Worm (Caenorhabditis elegans) whole organism, L4 larva: ENCODE results near the gene nhr-253.

Experiments
- F26F4.8 ChIP-seq: fragments of 200-800 bp; sonication (Bioruptor generic); conservative IDR thresholded peaks from 2 replicates; pipeline ENCODE4 v1.3.6; 2022; ENCODE audit warnings: missing genetic modification characterization, missing compliant biosample characterization
- F44E2.7 ChIP-seq: fragments of 200-800 bp; sonication (Bioruptor generic); IDR thresholded peaks from 2 replicates; pipeline ENCODE4 v2.1.2; 2022; ENCODE audit warnings: missing genetic modification characterization, missing compliant biosample characterization
- T20F7.1 ChIP-seq: fragments of 200-800 bp; sonication (Bioruptor generic); optimal IDR thresholded peaks from 2 replicates; lab custom pipeline; 2018; ENCODE audit warnings: mild to moderate bottlenecking, missing genetic modification characterization, missing compliant biosample characterization
- Y75B8A.6 ChIP-seq: fragments of 200-800 bp; sonication (Bioruptor generic); IDR thresholded peaks from 2 replicates; pipeline ENCODE4 v1.3.6; 2022; ENCODE audit warnings: missing genetic modification reagents, missing genetic modification characterization, missing compliant biosample characterization
- aha-1 ChIP-seq: fragments of 150-350 bp; peaks from one replicate; lab custom pipeline; 2014; ENCODE audit warnings: missing biosample characterization, missing genetic modification characterization
- ama-1 ChIP-seq: fragments of 150-350 bp; optimal IDR thresholded peaks from 2 replicates; lab custom pipeline; 2014; ENCODE audit warnings: inconsistent platforms, mixed read lengths
- ceh-20 ChIP-seq: fragments of 200-800 bp; sonication (Bioruptor generic); IDR thresholded peaks from 2 replicates; pipeline ENCODE4 v1.3.6; 2022; ENCODE audit warnings: missing genetic modification reagents, missing genetic modification characterization, missing compliant biosample characterization
- ces-1 ChIP-seq: fragments of 150-350 bp; sonication (generic microtip); optimal IDR thresholded peaks from 4 replicates; lab custom pipeline; 2014; ENCODE audit warnings: missing biosample characterization, missing genetic modification reagents, missing genetic modification characterization
- daf-19 ChIP-seq: fragments of 200-800 bp; sonication (Bioruptor generic); conservative IDR thresholded peaks from 2 replicates; pipeline ENCODE4 v1.3.6; 2022; ENCODE audit warnings: missing genetic modification characterization, missing compliant biosample characterization
- daf-8 ChIP-seq: fragments of 200-800 bp; sonication (Bioruptor generic); IDR thresholded peaks from 2 replicates; pipeline ENCODE4 v1.3.6; 2022; ENCODE audit warnings: missing genetic modification characterization, missing compliant biosample characterization
- dmd-6 ChIP-seq: fragments of 200-800 bp; sonication (Bioruptor generic); IDR thresholded peaks from 2 replicates; pipeline ENCODE4 v1.3.6; 2022; ENCODE audit warnings: missing genetic modification reagents, missing genetic modification characterization, missing compliant biosample characterization
- dmd-8 ChIP-seq: fragments of 200-800 bp; sonication (Bioruptor generic); IDR thresholded peaks from 2 replicates; pipeline ENCODE4 v1.3.6; 2022; ENCODE audit warnings: missing genetic modification characterization, missing compliant biosample characterization
- dpl-1 ChIP-seq: fragments of 150-350 bp; optimal IDR thresholded peaks from 2 replicates; lab custom pipeline; 2014; ENCODE audit warnings: missing biosample characterization, missing genetic modification reagents, missing genetic modification characterization
- egl-43 ChIP-seq: fragments of 200-800 bp; sonication (Bioruptor generic); IDR thresholded peaks from 2 replicates; pipeline ENCODE4 v1.3.6; 2022; ENCODE audit warnings: missing genetic modification reagents, missing genetic modification characterization, missing compliant biosample characterization
- hlh-11 ChIP-seq: fragments of 200-800 bp; sonication (Bioruptor generic); optimal IDR thresholded peaks from 2 replicates; lab custom pipeline; 2018; ENCODE audit warnings: mild to moderate bottlenecking, missing genetic modification characterization, missing compliant biosample characterization
- jun-1 ChIP-seq: fragments of 150-350 bp; optimal IDR thresholded peaks from 2 replicates; lab custom pipeline; 2014; ENCODE audit warnings: missing biosample characterization, missing genetic modification reagents, missing genetic modification characterization
- lim-7 ChIP-seq: fragments of 200-800 bp; sonication (Bioruptor generic); IDR thresholded peaks from 2 replicates; pipeline ENCODE4 v1.3.6; 2022; ENCODE audit warnings: missing genetic modification characterization, missing compliant biosample characterization
- lin-29 ChIP-seq: fragments of 200-800 bp; sonication (Bioruptor generic); IDR thresholded peaks from 2 replicates; pipeline ENCODE4 v1.3.6; 2022; ENCODE audit warnings: missing genetic modification reagents, missing genetic modification characterization, missing compliant biosample characterization
- lin-38 ChIP-seq: fragments of 200-800 bp; sonication (Bioruptor generic); IDR thresholded peaks from 2 replicates; pipeline ENCODE4 v1.3.6; 2022; ENCODE audit warnings: missing genetic modification reagents, missing genetic modification characterization, missing compliant biosample characterization
- mdt-29 ChIP-seq: fragments of 200-800 bp; sonication (Bioruptor generic); IDR thresholded peaks from 2 replicates; pipeline ENCODE4 v1.3.6; 2022; ENCODE audit warnings: missing genetic modification reagents, missing genetic modification characterization, missing compliant biosample characterization
- mxl-3 ChIP-seq: fragments of 200-800 bp; sonication (Bioruptor generic); optimal IDR thresholded peaks from 2 replicates; lab custom pipeline; 2018; ENCODE audit warnings: mild to moderate bottlenecking, missing genetic modification characterization, missing compliant biosample characterization
- nhr-28 ChIP-seq: fragments of 150-350 bp; optimal IDR thresholded peaks from 2 replicates; lab custom pipeline; 2014; ENCODE audit warnings: missing biosample characterization, missing genetic modification characterization
- nhr-48 ChIP-seq: sonication (generic microtip); optimal IDR thresholded peaks from 2 replicates; lab custom pipeline; 2016; ENCODE audit warnings: mild to moderate bottlenecking, missing genetic modification characterization, missing compliant biosample characterization
- nhr-77 ChIP-seq: fragments of 150-350 bp; optimal IDR thresholded peaks from 2 replicates; lab custom pipeline; 2014; ENCODE audit warnings: missing biosample characterization, missing genetic modification characterization
- saeg-2 ChIP-seq: fragments of 200-800 bp; sonication (Bioruptor generic); IDR thresholded peaks from 2 replicates; pipeline ENCODE4 v1.3.6; 2022; ENCODE audit warnings: missing genetic modification reagents, missing genetic modification characterization, missing compliant biosample characterization
- sdz-12 ChIP-seq: fragments of 200-800 bp; sonication (Bioruptor generic); optimal IDR thresholded peaks from 2 replicates; lab custom pipeline; 2018; ENCODE audit warnings: mild to moderate bottlenecking, missing genetic modification characterization, missing compliant biosample characterization
- set-16 ChIP-seq: fragments of 200-800 bp; sonication (Bioruptor generic); IDR thresholded peaks from 2 replicates; pipeline ENCODE4 v1.3.6; 2022; ENCODE audit warnings: missing genetic modification reagents, missing genetic modification characterization, missing compliant biosample characterization
- snpc-1.2 ChIP-seq: fragments of 200-800 bp; sonication (Bioruptor generic); IDR thresholded peaks from 2 replicates; pipeline ENCODE4 v1.3.6; 2022; ENCODE audit warnings: missing genetic modification reagents, missing genetic modification characterization, missing compliant biosample characterization
- unc-130 ChIP-seq: sonication (generic microtip); optimal IDR thresholded peaks from 2 replicates; lab custom pipeline; 2016; ENCODE audit warnings: missing genetic modification reagents, missing genetic modification characterization, missing compliant biosample characterization
- unc-62 ChIP-seq, 3 experiments: fragments of 150-350 bp in 1 of 3; sonication (generic microtip); optimal IDR thresholded peaks in 2 of 3; peaks in 1 of 3; 1 replicate in 1 of 3; 2 replicates in 2 of 3; lab custom pipeline; 2014 to 2017; ENCODE audit warnings: missing biosample characterization in 3 of 3, missing genetic modification characterization in 3 of 3, missing genetic modification reagents in 3 of 3, missing genotype in 1 of 3
- zfp-3 ChIP-seq: fragments of 200-800 bp; sonication (Bioruptor generic); conservative IDR thresholded peaks from 2 replicates; pipeline ENCODE4 v1.3.6; 2022; ENCODE audit warnings: missing genetic modification reagents, missing genetic modification characterization, missing compliant biosample characterization
- zip-11 ChIP-seq: fragments of 200-800 bp; sonication (Bioruptor generic); IDR thresholded peaks from 2 replicates; pipeline ENCODE4 v1.3.6; 2022; ENCODE audit warnings: missing genetic modification characterization, missing compliant biosample characterization

Gene nhr-253

ce11 chrV:440923-441322, 44.5 kb downstream of the nhr-253 start, which contains the start of gene B0554.7:
B0554.7 (minus strand) TSS chrV:441023.
- TF ChIP-seq hlh-11 (tag; lab: Kevin White, UChicago) (no peak), aha-1 (tag; lab: Kevin White, UChicago) (peak; percentile 13)

ce11 chrV:443193-443592, 46.8 kb downstream of the nhr-253 start, which contains the start of gene srh-33:
srh-33 (minus strand) TSS chrV:443293.
- TF ChIP-seq unc-130 (GFP tag; lab: Kevin White, UChicago) (no peak), Y75B8A.6 (GFP tag; lab: Robert Waterston, UW) (no peak), egl-43 (GFP tag; lab: Robert Waterston, UW) (no peak), sdz-12 (GFP tag; lab: Kevin White, UChicago) (no peak), ces-1 (GFP tag; lab: Kevin White, UChicago) (no peak), F26F4.8 (GFP tag; lab: Robert Waterston, UW) (no peak), ceh-20 (no peak), nhr-77 (tag; lab: Kevin White, UChicago) (no peak), mxl-3 (no peak), daf-19 (GFP tag; lab: Robert Waterston, UW) (no peak), zip-11 (no peak), jun-1 (tag; lab: Kevin White, UChicago) (no peak), T20F7.1 (GFP tag; lab: Kevin White, UChicago) (no peak), zfp-3 (GFP tag; lab: Robert Waterston, UW) (no peak), nhr-48 (tag; lab: Kevin White, UChicago) (no peak), dpl-1 (GFP tag; lab: Kevin White, UChicago) (no peak), dmd-8 (GFP tag; lab: Robert Waterston, UW) (no peak)

ce11 chrV:446574-446973, 50.2 kb downstream of the nhr-253 start, which contains the start of gene srh-34:
srh-34 (minus strand) TSS chrV:446674.
- TF ChIP-seq lim-7 (GFP tag; lab: Robert Waterston, UW) (no peak), F44E2.7 (GFP tag; lab: Robert Waterston, UW) (no peak), saeg-2 (GFP tag; lab: Robert Waterston, UW) (no peak), ama-1 (lab: Kevin White, UChicago) (no peak), lin-38 (GFP tag; lab: Robert Waterston, UW) (no peak), dmd-6 (GFP tag; lab: Robert Waterston, UW) (no peak), mdt-29 (no peak), lin-29 (GFP tag; lab: Robert Waterston, UW) (no peak), unc-130 (GFP tag; lab: Kevin White, UChicago) (no peak), snpc-1.2 (GFP tag; lab: Robert Waterston, UW) (no peak)

ce11 chrV:446988-447387, 50.6 kb downstream of the nhr-253 start:
- TF ChIP-seq nhr-28 (tag; lab: Kevin White, UChicago) (no peak), F44E2.7 (GFP tag; lab: Robert Waterston, UW) (0 out of 2 replicates have a peak, but pooled peaks have one; percentile 9), daf-8 (GFP tag; lab: Robert Waterston, UW) (no peak), set-16 (GFP tag; lab: Robert Waterston, UW) (peak; percentile 58), unc-62 (GFP tag; optimal IDR thresholded peaks at IDR 0.05 in 1 of 2; lab: Kevin White, UChicago) (peak in 1 of 2 experiments; percentile 27), unc-62 (tag; optimal IDR thresholded peaks at IDR 0.05; lab: Kevin White, UChicago) (no peak)
